Worm (Caenorhabditis elegans): ENCODE data around the gene rmd-1.

ce11 chrIII:9782483-9783081 is 23.7 kb downstream of the rmd-1 start, which contains the start of gene R10E11.6:
- no peak for TF ChIP-seq flt-1 (GFP tag; IDR thresholded peaks at IDR 0.05)
- no peak for TF ChIP-seq ref-1 (GFP tag; conservative IDR thresholded peaks at IDR 0.05)

All from whole organism, midembryonic.